Fruit fly (Drosophila melanogaster) whole organism, pupa: ENCODE measurements around the gene CG7653.

Experiments
- CG10348 ChIP-seq: fragments of 200-800 bp; sonication (Bioruptor generic); IDR thresholded peaks from 2 replicates; pipeline ENCODE4 v1.3.6; 2022; ENCODE audit warnings: missing biosample characterization, missing genetic modification characterization
- CG12605 ChIP-seq: fragments of 200-800 bp; sonication (Bioruptor generic); IDR thresholded peaks from 2 replicates; pipeline ENCODE4 v1.3.6; 2022; ENCODE audit warnings: missing biosample characterization, missing genetic modification characterization
- CG13204 ChIP-seq: fragments of 200-800 bp; sonication (Bioruptor generic); optimal IDR thresholded peaks from 2 replicates; lab custom pipeline; 2018; ENCODE audit warnings: missing biosample characterization, mild to moderate bottlenecking, missing genetic modification characterization, moderate library complexity
- CG14655 ChIP-seq: fragments of 200-800 bp; sonication (Bioruptor generic); optimal IDR thresholded peaks from 3 replicates; lab custom pipeline; 2017; ENCODE audit warnings: mild to moderate bottlenecking, missing biosample characterization, missing genetic modification reagents, missing genetic modification characterization
- CG15710 ChIP-seq: fragments of 200-800 bp; sonication (Bioruptor generic); optimal IDR thresholded peaks from 2 replicates; lab custom pipeline; 2018; ENCODE audit warnings: missing biosample characterization, mild to moderate bottlenecking, missing genetic modification characterization, moderate library complexity
- CG17806 ChIP-seq: fragments of 200-800 bp; sonication (Bioruptor generic); optimal IDR thresholded peaks from 2 replicates; lab custom pipeline; 2018; ENCODE audit warnings: missing biosample characterization, mild to moderate bottlenecking, missing genetic modification characterization, moderate library complexity
- CG32121 ChIP-seq: fragments of 200-800 bp; sonication (Bioruptor generic); IDR thresholded peaks from 2 replicates; pipeline ENCODE4 v1.3.6; 2022; ENCODE audit warnings: missing biosample characterization, missing genetic modification characterization
- CG34367 ChIP-seq: fragments of 200-800 bp; sonication (Bioruptor generic); optimal IDR thresholded peaks from 2 replicates; lab custom pipeline; 2018; ENCODE audit warnings: missing biosample characterization, mild to moderate bottlenecking, missing genetic modification characterization
- CG4496 ChIP-seq: fragments of 200-800 bp; sonication (Bioruptor generic); IDR thresholded peaks from 3 replicates; pipeline ENCODE4 v1.3.6; 2022; ENCODE audit warnings: missing biosample characterization, missing genetic modification characterization
- CG8159 ChIP-seq: fragments of 200-800 bp; sonication (Bioruptor generic); optimal IDR thresholded peaks from 3 replicates; lab custom pipeline; 2018; ENCODE audit warnings: missing biosample characterization, mild to moderate bottlenecking, missing genetic modification characterization, moderate library complexity
- CG8301 ChIP-seq: fragments of 200-800 bp; sonication (Bioruptor generic); optimal IDR thresholded peaks from 2 replicates; lab custom pipeline; 2018; ENCODE audit warnings: missing biosample characterization, mild to moderate bottlenecking, missing genetic modification characterization
- CG9948 ChIP-seq: fragments of 200-800 bp; sonication (Bioruptor generic); optimal IDR thresholded peaks from 2 replicates; lab custom pipeline; 2018; ENCODE audit warnings: missing biosample characterization, mild to moderate bottlenecking, missing genetic modification characterization, moderate library complexity
- D1 ChIP-seq: fragments of 200-800 bp; sonication (Bioruptor generic); optimal IDR thresholded peaks from 2 replicates; lab custom pipeline; 2018; ENCODE audit warnings: missing biosample characterization, mild to moderate bottlenecking, missing genetic modification characterization, moderate library complexity
- EcR ChIP-seq: fragments of 200-800 bp; sonication (Bioruptor generic); optimal IDR thresholded peaks from 3 replicates; lab custom pipeline; 2019; ENCODE audit warnings: missing biosample characterization, missing genetic modification characterization, mild to moderate bottlenecking, moderate library complexity, missing genetic modification reagents
- Ets98B ChIP-seq: fragments of 200-800 bp; sonication (Bioruptor generic); IDR thresholded peaks from 2 replicates; pipeline ENCODE4 v1.3.6; 2022; ENCODE audit warnings: missing biosample characterization, missing genetic modification characterization
- Pif1A ChIP-seq: fragments of 200-800 bp; sonication (Bioruptor generic); optimal IDR thresholded peaks from 3 replicates; lab custom pipeline; 2016; ENCODE audit warnings: missing biosample characterization, missing genetic modification characterization
- Pif1B ChIP-seq: fragments of 200-800 bp; sonication (Bioruptor generic); optimal IDR thresholded peaks from 3 replicates; lab custom pipeline; 2016; ENCODE audit warnings: missing biosample characterization, missing genetic modification characterization
- Snoo ChIP-seq: fragments of 200-800 bp; sonication (Bioruptor generic); optimal IDR thresholded peaks from 3 replicates; lab custom pipeline; 2017; ENCODE audit warnings: missing biosample characterization, mild to moderate bottlenecking, missing genetic modification characterization, inconsistent platforms
- fd96Ca ChIP-seq: fragments of 200-800 bp; sonication (Bioruptor generic); IDR thresholded peaks from 3 replicates; pipeline ENCODE4 v1.3.6; 2022; ENCODE audit warnings: missing biosample characterization, missing genetic modification characterization
- gl ChIP-seq: fragments of 200-800 bp; sonication (Bioruptor generic); optimal IDR thresholded peaks from 2 replicates; lab custom pipeline; 2018; ENCODE audit warnings: missing biosample characterization, mild to moderate bottlenecking, missing genetic modification characterization
- rn ChIP-seq: fragments of 200-800 bp; sonication (Bioruptor generic); IDR thresholded peaks from 2 replicates; pipeline ENCODE4 v1.3.6; 2022; ENCODE audit warnings: missing biosample characterization, missing genetic modification characterization

The CG7653 gene

DNA sequence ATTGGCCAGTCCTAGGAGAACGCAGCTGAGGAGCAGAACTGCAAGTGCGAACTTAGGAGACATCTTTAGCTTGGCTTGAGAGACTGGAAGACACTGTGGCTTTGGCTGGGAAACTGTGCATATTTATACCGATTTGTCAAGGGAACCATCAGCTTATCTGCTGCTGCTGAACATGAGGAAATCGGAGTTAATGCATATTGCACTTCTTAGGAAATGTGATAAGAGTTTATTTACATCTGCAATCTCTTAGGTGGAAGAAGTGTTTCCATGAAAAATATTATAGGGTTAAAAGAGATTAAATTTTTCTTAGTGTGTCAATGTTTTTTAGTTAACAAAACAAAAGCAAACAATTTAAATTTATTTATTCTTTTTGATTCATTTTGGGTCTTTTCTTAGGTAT is 14.6 kb downstream of the CG7653 start, which contains the start of gene CG42792:
Gene CG42792, minus strand, starts transcription at position 101 of the 400 bp plus-strand sequence.
- TF ChIP-seq CG8301 (tag; lab: Kevin White, UChicago) (no peak), CG15710 (tag; lab: Kevin White, UChicago) (no peak), EcR (GFP tag; lab: Kevin White, UChicago) (no peak), CG4496 (GFP tag; lab: Robert Waterston, UW) (no peak), rn (GFP tag; lab: Robert Waterston, UW) (no peak), CG34367 (tag; lab: Kevin White, UChicago) (no peak), CG8159 (tag; lab: Kevin White, UChicago) (no peak), D1 (tag; lab: Kevin White, UChicago) (no peak), CG14655 (no peak), CG12605 (no peak), CG10348 (GFP tag; lab: Robert Waterston, UW) (no peak), fd96Ca (no peak), CG9948 (tag; lab: Kevin White, UChicago) (no peak), CG13204 (GFP tag; lab: Kevin White, UChicago) (no peak), Pif1A (no peak), CG17806 (tag; lab: Kevin White, UChicago) (no peak), Snoo (tag; lab: Kevin White, UChicago) (no peak), Ets98B (GFP tag; lab: Robert Waterston, UW) (no peak), gl (tag; lab: Kevin White, UChicago) (no peak), Pif1B (GFP tag; lab: Kevin White, UChicago) (no peak)
- TF ChIP-seq, all 21 proteins: peak for 0

DNA sequence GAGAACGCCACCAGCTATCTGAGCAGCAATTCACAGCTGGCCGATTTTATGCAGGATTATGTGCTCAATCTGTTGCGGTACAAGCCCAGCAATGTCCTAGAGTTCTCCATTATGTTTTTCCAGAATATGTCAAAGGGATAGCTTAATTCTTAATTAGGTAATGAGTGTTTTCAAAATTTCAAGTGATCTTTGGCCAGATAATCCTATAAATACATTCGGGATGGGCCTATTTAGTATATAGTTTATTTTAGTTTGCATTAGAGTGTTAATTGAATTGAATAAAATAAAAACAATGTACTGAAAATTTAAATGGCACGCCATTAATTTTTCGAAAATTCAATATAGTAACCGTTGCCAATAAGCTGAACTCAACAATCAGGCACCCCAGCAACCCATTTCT is 26.1 kb downstream of the CG7653 start, which contains the start of gene Tektin-A:
Gene Tektin-A, plus strand, starts transcription at position 301 of the 400 bp plus-strand sequence.
- no peak for TF ChIP-seq CG34367 (tag; lab: Kevin White, UChicago)
- no peak for TF ChIP-seq CG14655
- no peak for TF ChIP-seq Pif1B (GFP tag; lab: Kevin White, UChicago)
- no peak for TF ChIP-seq CG9948 (tag; lab: Kevin White, UChicago)
- TF ChIP-seq fd96Ca, result no peak
- no peak for TF ChIP-seq Ets98B (GFP tag; lab: Robert Waterston, UW)
- no peak for TF ChIP-seq CG15710 (tag; lab: Kevin White, UChicago)
- TF ChIP-seq gl (tag; lab: Kevin White, UChicago), result no peak
- no peak for TF ChIP-seq Snoo (tag; lab: Kevin White, UChicago)
- no peak for TF ChIP-seq CG32121
- no peak for TF ChIP-seq Pif1A
- no peak for TF ChIP-seq EcR (GFP tag; lab: Kevin White, UChicago)
- TF ChIP-seq CG8159 (tag; lab: Kevin White, UChicago), result no peak
- TF ChIP-seq rn (GFP tag; lab: Robert Waterston, UW), result no peak
- no peak for TF ChIP-seq CG17806 (tag; lab: Kevin White, UChicago)
- no peak for TF ChIP-seq CG12605
- TF ChIP-seq D1 (tag; lab: Kevin White, UChicago), result no peak

DNA sequence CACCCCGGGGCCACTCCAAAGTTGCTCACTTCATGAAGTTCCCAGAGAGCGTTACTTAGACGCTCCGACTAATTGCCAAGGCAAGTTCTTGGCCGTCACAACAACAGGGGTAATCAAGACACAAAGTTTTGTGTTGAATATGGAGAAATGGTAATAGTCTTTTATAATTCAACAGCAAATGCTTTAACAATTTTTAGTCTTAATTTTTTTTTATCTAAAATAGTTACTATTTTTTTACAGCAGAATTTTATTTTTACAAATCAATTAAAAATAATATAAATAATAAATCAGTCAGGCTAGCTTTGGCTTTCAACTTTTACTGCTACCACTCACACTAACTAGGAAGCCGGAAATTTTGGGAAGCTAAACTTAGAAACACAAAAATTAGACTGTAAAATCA is 27.7 kb downstream of the CG7653 start, which contains the start of gene CG13243:
Gene CG13243, plus strand, starts transcription at position 301 of the 400 bp plus-strand sequence.
- TF ChIP-seq Pif1A, result no peak
- no peak for TF ChIP-seq D1 (tag; lab: Kevin White, UChicago)
- no peak for TF ChIP-seq CG8301 (tag; lab: Kevin White, UChicago)
- no peak for TF ChIP-seq Pif1B (GFP tag; lab: Kevin White, UChicago)
- no peak for TF ChIP-seq rn (GFP tag; lab: Robert Waterston, UW)
- no peak for TF ChIP-seq CG14655
- no peak for TF ChIP-seq EcR (GFP tag; lab: Kevin White, UChicago)
- no peak for TF ChIP-seq Ets98B (GFP tag; lab: Robert Waterston, UW)
- no peak for TF ChIP-seq fd96Ca
- no peak for TF ChIP-seq CG10348 (GFP tag; lab: Robert Waterston, UW)
- no peak for TF ChIP-seq CG12605
- TF ChIP-seq Snoo (tag; lab: Kevin White, UChicago), result no peak
- no peak for TF ChIP-seq CG15710 (tag; lab: Kevin White, UChicago)
- no peak for TF ChIP-seq CG17806 (tag; lab: Kevin White, UChicago)
- TF ChIP-seq CG13204 (GFP tag; lab: Kevin White, UChicago), result no peak
- no peak for TF ChIP-seq CG9948 (tag; lab: Kevin White, UChicago)

DNA sequence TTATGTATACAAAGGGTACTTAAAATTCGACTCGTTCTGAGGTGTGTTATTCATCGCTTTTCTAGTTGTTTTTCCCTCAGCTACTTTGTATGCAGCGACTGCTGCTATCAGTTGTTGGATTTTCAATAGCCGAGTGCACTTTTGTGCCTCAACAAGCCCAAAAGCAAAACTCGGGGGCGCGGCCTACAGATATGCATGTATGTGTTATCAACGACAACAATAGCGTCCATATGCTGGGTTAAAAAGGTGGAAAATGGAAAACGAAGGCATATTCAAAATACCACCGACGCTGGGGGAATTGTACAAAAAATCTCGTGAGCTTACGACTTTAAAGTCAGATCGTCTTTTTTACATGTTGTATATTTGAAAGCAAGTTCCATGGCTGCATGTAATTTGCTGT is 33.4 kb downstream of the CG7653 start:
- no peak for TF ChIP-seq gl (tag; lab: Kevin White, UChicago)
- TF ChIP-seq rn (GFP tag; lab: Robert Waterston, UW), result no peak
- no peak for TF ChIP-seq CG14655
- TF ChIP-seq Pif1B (GFP tag; lab: Kevin White, UChicago), result no peak
- TF ChIP-seq, all 21 proteins: peak for 0

DNA sequence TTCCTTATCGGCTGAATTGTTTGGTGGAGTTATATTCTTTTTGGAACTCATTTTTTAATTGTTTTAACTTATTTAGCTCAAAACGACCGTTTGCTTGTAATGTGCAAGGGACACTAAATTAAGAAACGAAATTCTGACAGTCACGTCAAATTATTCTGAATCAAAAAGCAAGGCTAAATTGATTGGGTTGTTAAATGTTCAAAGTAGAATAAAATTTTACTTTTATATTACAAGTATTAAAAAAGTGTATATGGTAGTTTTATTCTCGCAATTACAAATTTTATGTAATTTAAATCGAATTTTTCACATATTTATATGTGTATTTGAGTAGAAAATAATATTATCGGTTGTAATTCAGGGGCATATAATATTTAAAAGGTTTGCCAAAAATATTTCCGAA is 44.4 kb downstream of the CG7653 start, which contains the start of gene CG18518:
Gene CG18518, minus strand, starts transcription at position 101 of the 400 bp plus-strand sequence.
- TF ChIP-seq CG15710 (tag; lab: Kevin White, UChicago) (no peak), EcR (GFP tag; lab: Kevin White, UChicago) (no peak)
